Worm (Caenorhabditis elegans) whole organism, L2 larva: ENCODE results near the gene C08B6.14.

Source experiments
- ama-1 ChIP-seq: fragments of 150-350 bp; optimal IDR thresholded peaks from 2 replicates; lab custom pipeline; 2018; ENCODE audit warnings: inconsistent platforms
- lin-13 ChIP-seq: fragments of 150-350 bp; optimal IDR thresholded peaks from 2 replicates; lab custom pipeline; 2014; ENCODE audit warnings: missing biosample characterization, missing genetic modification reagents, missing genetic modification characterization
- lin-39 ChIP-seq: fragments of 150-350 bp; optimal IDR thresholded peaks from 2 replicates; lab custom pipeline; 2014; ENCODE audit warnings: missing biosample characterization, missing genetic modification reagents, missing genetic modification characterization
- nhr-23 ChIP-seq: fragments of 150-350 bp; optimal IDR thresholded peaks from 2 replicates; lab custom pipeline; 2014; ENCODE audit warnings: missing biosample characterization, missing genetic modification reagents, missing genetic modification characterization
- zag-1 ChIP-seq: fragments of 150-350 bp; optimal IDR thresholded peaks from 2 replicates; lab custom pipeline; 2014; ENCODE audit warnings: missing biosample characterization, missing genetic modification characterization

DNA sequence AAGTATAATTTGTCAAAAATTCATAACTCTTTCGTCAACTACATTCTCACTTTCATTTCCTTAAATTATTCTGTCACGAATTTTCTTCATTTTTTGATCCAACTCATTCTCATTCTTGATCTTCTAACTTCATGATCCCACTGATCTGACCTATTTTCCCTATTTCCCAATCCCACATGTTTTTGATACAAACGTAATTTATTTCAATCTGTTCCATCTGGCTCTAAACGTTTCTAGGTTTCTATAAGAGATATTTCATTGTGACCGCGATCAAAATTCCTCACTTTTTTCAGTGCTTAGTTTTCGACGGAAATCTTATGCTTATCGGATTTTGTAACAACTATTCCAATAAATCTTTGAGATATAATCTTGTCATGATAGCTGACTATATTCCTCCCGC is 36.1 kb downstream of the C08B6.14 start:
- TF ChIP-seq ama-1 (no peak), nhr-23 (tag; lab: Kevin White, UChicago) (no peak), zag-1 (tag; lab: Kevin White, UChicago) (no peak), lin-13 (GFP tag; lab: Kevin White, UChicago) (no peak), lin-39 (tag; lab: Kevin White, UChicago) (no peak)
